Fruit fly (Drosophila melanogaster) whole organism, prepupa: ENCODE measurements around the gene mRpS11.

ENCODE experiments used
- Blimp-1 ChIP-seq: fragments of 200-800 bp; sonication (Bioruptor generic); optimal IDR thresholded peaks from 3 replicates; lab custom pipeline; 2017; ENCODE audit warnings: missing biosample characterization, missing genetic modification characterization, mild to moderate bottlenecking, moderate library complexity, missing genetic modification reagents
- CG8319 ChIP-seq: fragments of 200-800 bp; sonication (Bioruptor generic); optimal IDR thresholded peaks from 3 replicates; lab custom pipeline; 2016; ENCODE audit warnings: missing biosample characterization, missing genetic modification characterization
- Ets21C ChIP-seq: fragments of 200-800 bp; sonication (Bioruptor generic); optimal IDR thresholded peaks from 3 replicates; lab custom pipeline; 2016; ENCODE audit warnings: missing biosample characterization, missing genetic modification characterization
- Hr38 ChIP-seq: sonication (Bioruptor generic); optimal IDR thresholded peaks from 2 replicates; lab custom pipeline; 2016; ENCODE audit warnings: missing biosample characterization, missing genetic modification characterization
- Lpt ChIP-seq: fragments of 200-800 bp; sonication (Bioruptor generic); optimal IDR thresholded peaks from 3 replicates; lab custom pipeline; 2016; ENCODE audit warnings: missing biosample characterization, missing genetic modification characterization
- ss ChIP-seq, 2 experiments: fragments of 200-800 bp; sonication (Bioruptor generic); optimal IDR thresholded peaks; 2 replicates in 1 of 2; 3 replicates in 1 of 2; lab custom pipeline; 2017 to 2018; ENCODE audit warnings: mild to moderate bottlenecking in 2 of 2, missing biosample characterization in 2 of 2, missing genetic modification characterization in 2 of 2, moderate library complexity in 1 of 2

DNA sequence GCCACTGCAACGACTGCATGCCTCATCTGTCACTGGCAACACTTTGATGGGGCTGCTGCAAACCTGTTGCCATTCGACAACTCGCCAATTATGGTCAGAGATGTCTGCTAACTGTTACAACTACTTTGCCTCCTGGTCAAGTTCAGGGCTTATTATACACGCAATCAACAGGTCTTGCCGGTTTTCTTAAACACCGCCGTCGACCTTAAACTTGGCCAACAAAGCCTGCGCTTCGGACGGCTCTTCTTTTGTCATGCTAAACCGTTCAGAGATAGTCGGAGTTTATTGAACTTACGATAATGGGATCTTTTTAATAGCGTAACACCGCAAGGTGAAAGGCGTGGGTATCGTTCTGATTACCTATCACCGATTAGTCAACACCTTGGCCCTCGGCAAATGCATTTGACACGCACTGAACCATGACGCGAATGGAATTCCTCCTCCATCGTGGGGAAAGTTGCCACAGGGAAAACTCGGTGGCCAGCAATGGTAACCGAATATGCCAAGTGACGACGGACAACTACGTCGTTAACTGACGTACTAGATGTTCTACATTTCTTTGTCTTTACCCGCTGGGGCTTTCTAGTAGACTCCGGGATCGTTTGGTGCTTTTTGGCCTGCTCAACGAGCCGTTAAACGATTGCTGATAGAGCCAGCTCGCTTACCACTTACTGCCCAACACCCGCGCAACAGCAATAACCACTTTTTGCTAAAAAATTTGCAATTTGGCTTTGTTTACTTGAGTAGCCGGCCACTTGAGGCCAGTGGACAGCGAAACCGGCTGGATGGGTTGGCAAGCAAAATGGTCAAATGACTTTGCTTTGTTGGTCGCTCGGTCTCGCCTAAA, 38.6 kb downstream of the mRpS11 start:
- no peak for TF ChIP-seq Blimp-1
- no peak for TF ChIP-seq Ets21C (GFP tag; lab: Kevin White, UChicago)
- no peak for TF ChIP-seq Lpt
- TF ChIP-seq ss (GFP tag; optimal IDR thresholded peaks at IDR 0.05; lab: Kevin White, UChicago) = peak in 1 of 2 experiments; percentile 41
- no peak for TF ChIP-seq CG8319 (GFP tag; lab: Kevin White, UChicago)
- TF ChIP-seq Hr38 (GFP tag; lab: Kevin White, UChicago) = no peak
